Worm (Caenorhabditis elegans) whole organism, L2 larva: ENCODE measurements around the gene fmil-1.
A peak's percentile ranks its signal among the peaks of the same experiment; 100 is the strongest.

Source experiments
- C34F6.9 ChIP-seq: fragments of 150-350 bp; optimal IDR thresholded peaks from 2 replicates; lab custom pipeline; 2014; ENCODE audit warnings: missing biosample characterization, missing genetic modification characterization
- F13H6.1 ChIP-seq: sonication (generic microtip); optimal IDR thresholded peaks from 2 replicates; lab custom pipeline; 2016; ENCODE audit warnings: missing genetic modification characterization, missing compliant biosample characterization
- R02D3.7 ChIP-seq: fragments of 150-350 bp; optimal IDR thresholded peaks from 2 replicates; lab custom pipeline; 2014; ENCODE audit warnings: missing biosample characterization, missing genetic modification characterization
- Y55F3AM.14 ChIP-seq: fragments of 200-800 bp; sonication (Bioruptor generic); optimal IDR thresholded peaks from 2 replicates; lab custom pipeline; 2018; ENCODE audit warnings: mild to moderate bottlenecking, missing genetic modification characterization, missing compliant biosample characterization
- alr-1 ChIP-seq: fragments of 150-350 bp; optimal IDR thresholded peaks from 2 replicates; lab custom pipeline; 2014; ENCODE audit warnings: missing biosample characterization, missing genetic modification characterization
- ama-1 ChIP-seq: fragments of 150-350 bp; optimal IDR thresholded peaks from 2 replicates; lab custom pipeline; 2018; ENCODE audit warnings: inconsistent platforms
- blmp-1 ChIP-seq: sonication (generic microtip); optimal IDR thresholded peaks from 2 replicates; lab custom pipeline; 2017; ENCODE audit warnings: missing genetic modification characterization, mild to moderate bottlenecking, missing compliant biosample characterization, antibody characterized with exemption, moderate library complexity; ENCODE audit not compliant: insufficient read depth
- ceh-82 ChIP-seq: fragments of 150-350 bp; optimal IDR thresholded peaks from 2 replicates; lab custom pipeline; 2014; ENCODE audit warnings: missing biosample characterization, missing genetic modification characterization
- crh-2 ChIP-seq: sonication (generic microtip); optimal IDR thresholded peaks from 2 replicates; lab custom pipeline; 2017; ENCODE audit warnings: missing biosample characterization, missing genetic modification characterization
- dmd-4 ChIP-seq: sonication (generic microtip); optimal IDR thresholded peaks from 2 replicates; lab custom pipeline; 2017; ENCODE audit warnings: missing biosample characterization, missing genetic modification characterization
- egl-27 ChIP-seq: sonication (generic microtip); optimal IDR thresholded peaks from 3 replicates; lab custom pipeline; 2017; ENCODE audit warnings: missing biosample characterization, missing genetic modification reagents, missing genetic modification characterization
- elt-1 ChIP-seq: fragments of 150-350 bp; optimal IDR thresholded peaks from 2 replicates; lab custom pipeline; 2014; ENCODE audit warnings: missing biosample characterization, missing genetic modification characterization
- gmeb-1 ChIP-seq: fragments of 150-350 bp; optimal IDR thresholded peaks from 2 replicates; lab custom pipeline; 2014; ENCODE audit warnings: missing biosample characterization, missing genetic modification characterization
- lin-11 ChIP-seq: fragments of 150-350 bp; sonication (generic microtip); optimal IDR thresholded peaks from 2 replicates; lab custom pipeline; 2014; ENCODE audit warnings: missing biosample characterization, missing genetic modification characterization, inconsistent platforms, mixed read lengths
- lin-13 ChIP-seq: fragments of 150-350 bp; optimal IDR thresholded peaks from 2 replicates; lab custom pipeline; 2014; ENCODE audit warnings: missing biosample characterization, missing genetic modification reagents, missing genetic modification characterization
- lsy-2 ChIP-seq, 2 experiments: fragments of 150-350 bp in 1 of 2; sonication (generic microtip) in 1 of 2; optimal IDR thresholded peaks; 2 replicates each; lab custom pipeline; 2014 to 2017; ENCODE audit warnings: missing biosample characterization in 2 of 2, missing genetic modification characterization in 2 of 2
- mbf-1 ChIP-seq: sonication (generic microtip); optimal IDR thresholded peaks from 2 replicates; lab custom pipeline; 2017; ENCODE audit warnings: missing biosample characterization, missing genetic modification characterization
- mdl-1 ChIP-seq, 2 experiments: fragments of 150-350 bp in 1 of 2; sonication (generic microtip) in 1 of 2; optimal IDR thresholded peaks; 2 replicates each; lab custom pipeline; 2017; ENCODE audit warnings: missing biosample characterization in 2 of 2, missing genetic modification characterization in 2 of 2
- nhr-10 ChIP-seq: sonication (generic microtip); optimal IDR thresholded peaks from 2 replicates; lab custom pipeline; 2017; ENCODE audit warnings: missing biosample characterization, missing genetic modification characterization
- nhr-11 ChIP-seq: fragments of 150-350 bp; optimal IDR thresholded peaks from 2 replicates; lab custom pipeline; 2014; ENCODE audit warnings: missing biosample characterization, missing genetic modification characterization
- nhr-12 ChIP-seq: fragments of 150-350 bp; optimal IDR thresholded peaks from 2 replicates; lab custom pipeline; 2014; ENCODE audit warnings: missing biosample characterization, missing genetic modification characterization
- nhr-129 ChIP-seq: fragments of 150-350 bp; optimal IDR thresholded peaks from 2 replicates; lab custom pipeline; 2014; ENCODE audit warnings: missing biosample characterization, missing genetic modification characterization
- nhr-21 ChIP-seq: fragments of 150-350 bp; optimal IDR thresholded peaks from 2 replicates; lab custom pipeline; 2014; ENCODE audit warnings: missing biosample characterization, missing genetic modification characterization
- nhr-25 ChIP-seq: fragments of 150-350 bp; sonication (generic microtip); optimal IDR thresholded peaks from 3 replicates; lab custom pipeline; 2014; ENCODE audit warnings: missing biosample characterization, missing genetic modification characterization
- nhr-6 ChIP-seq: fragments of 150-350 bp; optimal IDR thresholded peaks from 2 replicates; lab custom pipeline; 2014; ENCODE audit warnings: missing biosample characterization, missing genetic modification characterization
- nhr-77 ChIP-seq: fragments of 150-350 bp; optimal IDR thresholded peaks from 2 replicates; lab custom pipeline; 2014; ENCODE audit warnings: missing biosample characterization, missing genetic modification characterization
- peb-1 ChIP-seq: fragments of 150-350 bp; optimal IDR thresholded peaks from 2 replicates; lab custom pipeline; 2014; ENCODE audit warnings: missing biosample characterization, missing genetic modification characterization
- skn-1 ChIP-seq: sonication (generic microtip); optimal IDR thresholded peaks from 2 replicates; lab custom pipeline; 2017; ENCODE audit warnings: missing biosample characterization, missing genetic modification characterization
- sma-3 ChIP-seq: sonication (generic microtip); optimal IDR thresholded peaks from 2 replicates; lab custom pipeline; 2016; ENCODE audit warnings: missing genetic modification reagents, missing genetic modification characterization, missing compliant biosample characterization
- sma-9 ChIP-seq, 2 experiments: fragments of 150-350 bp in 1 of 2; sonication (generic microtip) in 1 of 2; optimal IDR thresholded peaks; 2 replicates each; lab custom pipeline; 2014 to 2016; ENCODE audit warnings: missing genetic modification characterization in 2 of 2, mild to moderate bottlenecking in 1 of 2, missing biosample characterization in 1 of 2, missing compliant biosample characterization in 1 of 2, missing genetic modification reagents in 1 of 2, moderate library complexity in 1 of 2
- unc-39 ChIP-seq: fragments of 150-350 bp; optimal IDR thresholded peaks from 2 replicates; lab custom pipeline; 2014; ENCODE audit warnings: missing biosample characterization, missing genetic modification characterization
- ztf-1 ChIP-seq: fragments of 200-800 bp; sonication (Bioruptor generic); conservative IDR thresholded peaks from 2 replicates; pipeline ENCODE4 v1.3.6; 2022; ENCODE audit warnings: missing genetic modification characterization, missing compliant biosample characterization
- ztf-4 ChIP-seq: fragments of 150-350 bp; optimal IDR thresholded peaks from 2 replicates; lab custom pipeline; 2014; ENCODE audit warnings: missing biosample characterization, missing genetic modification characterization

fmil-1 gene

DNA sequence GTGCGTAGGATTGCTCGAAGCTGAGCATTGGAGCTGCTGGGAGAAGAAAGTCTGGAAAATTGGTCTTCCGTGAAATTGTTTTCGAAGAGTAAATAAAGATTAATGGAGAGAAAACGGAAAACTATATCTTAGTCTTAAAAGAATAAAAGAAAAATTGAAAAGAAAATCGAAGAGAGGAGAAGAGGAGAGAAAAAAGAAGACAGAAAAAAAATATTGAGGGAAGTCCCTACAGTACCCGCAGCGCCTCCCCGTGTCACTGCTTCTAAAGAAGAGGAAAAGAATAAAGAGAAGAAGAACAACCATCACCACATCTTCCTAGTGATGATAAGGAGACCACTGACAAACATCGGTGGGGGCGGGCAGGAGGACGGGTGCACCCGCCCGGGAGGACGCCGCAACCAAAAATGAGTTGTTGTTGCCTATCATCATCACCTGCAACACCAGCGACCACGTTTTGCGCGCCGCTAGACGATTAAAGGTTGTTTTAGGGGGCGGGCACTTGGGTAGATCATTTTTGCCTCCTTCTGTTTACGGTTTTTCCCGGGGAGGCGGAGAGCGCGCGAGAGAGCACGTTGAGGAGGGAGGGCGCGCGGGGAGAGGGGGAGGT is 19.8 kb downstream of the fmil-1 start, which contains the start of gene CC8.2:
CC8.2 (minus strand) TSS at position 51 of the 607 bp plus-strand sequence.
- TF ChIP-seq skn-1 (tag; lab: Kevin White, UChicago) = no peak
- no peak for TF ChIP-seq ama-1 (lab: Kevin White, UChicago)
- no peak for TF ChIP-seq nhr-11
- TF ChIP-seq dmd-4 (tag; lab: Kevin White, UChicago) = no peak
- no peak for TF ChIP-seq elt-1 (tag; lab: Kevin White, UChicago)
- no peak for TF ChIP-seq ceh-82 (tag; lab: Kevin White, UChicago)
- TF ChIP-seq blmp-1 = peak; percentile 65
- peak in 1 of 2 experiments; percentile 15 for TF ChIP-seq lsy-2 (tag; optimal IDR thresholded peaks at IDR 0.05; lab: Kevin White, UChicago)
- peak; percentile 11 for TF ChIP-seq F13H6.1 (tag; lab: Kevin White, UChicago)
- TF ChIP-seq sma-3 (GFP tag; lab: Kevin White, UChicago) = peak; percentile 55
- TF ChIP-seq R02D3.7 (tag; lab: Kevin White, UChicago) = no peak
- TF ChIP-seq Y55F3AM.14 (GFP tag; lab: Kevin White, UChicago) = peak; percentile 38
- TF ChIP-seq crh-2 (tag; lab: Kevin White, UChicago) = no peak
- no peak for TF ChIP-seq lin-13 (GFP tag; lab: Kevin White, UChicago)
- no peak for TF ChIP-seq nhr-77
- peak; percentile 71 for TF ChIP-seq nhr-25 (tag; lab: Kevin White, UChicago)
- no peak for TF ChIP-seq unc-39 (tag; lab: Kevin White, UChicago)
- TF ChIP-seq mdl-1 (tag; optimal IDR thresholded peaks at IDR 0.05; lab: Kevin White, UChicago) = peak; percentile 15 to 41
- TF ChIP-seq sma-9 (GFP tag; optimal IDR thresholded peaks at IDR 0.05; lab: Kevin White, UChicago) = peak; percentile 91
- TF ChIP-seq sma-9 (tag; optimal IDR thresholded peaks at IDR 0.05; lab: Kevin White, UChicago) = no peak
- no peak for TF ChIP-seq mbf-1 (tag; lab: Kevin White, UChicago)
- no peak for TF ChIP-seq ztf-4 (tag; lab: Kevin White, UChicago)
- TF ChIP-seq nhr-10 (tag; lab: Kevin White, UChicago) = no peak
- no peak for TF ChIP-seq lin-11
- TF ChIP-seq egl-27 (tag; lab: Kevin White, UChicago) = peak; percentile 20
- peak; percentile 81 for TF ChIP-seq nhr-129 (tag; lab: Kevin White, UChicago)
- peak; percentile 15 for TF ChIP-seq gmeb-1 (tag; lab: Kevin White, UChicago)
- no peak for TF ChIP-seq alr-1
- TF ChIP-seq nhr-12 (tag; lab: Kevin White, UChicago) = no peak
- peak; percentile 82 for TF ChIP-seq nhr-21 (tag; lab: Kevin White, UChicago)

- TF ChIP-seq nhr-129 (tag; lab: Kevin White, UChicago) (peak; percentile 59), C34F6.9 (tag; lab: Kevin White, UChicago) (peak; percentile 26), gmeb-1 (tag; lab: Kevin White, UChicago) (peak; percentile 9), sma-9 (GFP tag; optimal IDR thresholded peaks at IDR 0.05; lab: Kevin White, UChicago) (peak; percentile 77), sma-9 (tag; optimal IDR thresholded peaks at IDR 0.05; lab: Kevin White, UChicago) (no peak), lsy-2 (tag; optimal IDR thresholded peaks at IDR 0.05; lab: Kevin White, UChicago) (peak in 1 of 2 experiments; percentile 41), peb-1 (tag; lab: Kevin White, UChicago) (no peak), crh-2 (tag; lab: Kevin White, UChicago) (peak; percentile 13), sma-3 (GFP tag; lab: Kevin White, UChicago) (no peak), nhr-25 (tag; lab: Kevin White, UChicago) (peak; percentile 43), nhr-11 (no peak), F13H6.1 (tag; lab: Kevin White, UChicago) (peak; percentile 82), ztf-4 (tag; lab: Kevin White, UChicago) (peak; percentile 52), nhr-6 (tag; lab: Kevin White, UChicago) (no peak), ztf-1 (GFP tag; lab: Robert Waterston, UW) (no peak)
These were observed 21.0 kb downstream of the fmil-1 start for ce11 chrIV:3647551-3647950.

DNA sequence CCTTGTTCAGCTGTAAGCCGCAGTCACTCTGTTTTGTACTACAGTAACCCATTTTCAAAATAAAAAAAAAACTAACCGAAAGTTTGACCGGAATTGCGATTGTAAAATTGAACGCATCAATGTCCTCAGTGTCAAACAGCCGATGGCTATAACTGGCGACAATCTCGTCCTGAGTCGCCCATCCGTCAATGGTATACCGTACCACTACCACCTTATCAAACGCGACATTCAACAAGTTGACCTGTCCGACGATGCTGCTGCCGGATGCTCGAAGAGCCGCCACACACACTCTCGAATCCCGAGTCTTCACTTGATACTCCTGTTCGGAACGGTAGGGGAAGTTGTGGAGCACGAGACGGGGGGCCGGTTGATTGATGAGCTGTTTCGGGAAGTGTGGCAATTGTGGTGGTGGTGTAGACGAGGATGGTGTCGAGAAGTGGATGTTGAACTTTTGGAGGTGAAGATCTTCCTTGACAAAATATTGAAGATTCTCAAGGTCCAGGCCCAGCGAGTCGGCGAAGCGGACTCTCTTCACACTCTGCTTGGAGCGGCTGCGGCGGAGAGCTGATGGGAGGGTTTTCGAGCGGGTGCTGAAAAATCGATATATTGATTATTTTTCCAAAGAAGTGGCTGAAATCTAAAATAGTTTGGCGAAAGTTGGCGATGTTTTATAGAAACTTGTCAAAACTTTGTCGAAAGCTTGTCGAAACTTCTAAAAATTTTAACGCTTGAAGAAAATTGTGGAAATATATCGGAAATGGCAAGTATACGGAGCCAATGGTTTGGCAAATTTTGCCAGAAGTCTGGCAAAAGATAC is 22.0 kb downstream of the fmil-1 start:
- TF ChIP-seq ztf-1 (GFP tag; lab: Robert Waterston, UW) = no peak
